Worm (Caenorhabditis elegans): Measurements from ENCODE around the gene R09E10.13.
A peak's percentile ranks its signal among the peaks of the same experiment; 100 is the strongest.

The R09E10.13 gene

DNA sequence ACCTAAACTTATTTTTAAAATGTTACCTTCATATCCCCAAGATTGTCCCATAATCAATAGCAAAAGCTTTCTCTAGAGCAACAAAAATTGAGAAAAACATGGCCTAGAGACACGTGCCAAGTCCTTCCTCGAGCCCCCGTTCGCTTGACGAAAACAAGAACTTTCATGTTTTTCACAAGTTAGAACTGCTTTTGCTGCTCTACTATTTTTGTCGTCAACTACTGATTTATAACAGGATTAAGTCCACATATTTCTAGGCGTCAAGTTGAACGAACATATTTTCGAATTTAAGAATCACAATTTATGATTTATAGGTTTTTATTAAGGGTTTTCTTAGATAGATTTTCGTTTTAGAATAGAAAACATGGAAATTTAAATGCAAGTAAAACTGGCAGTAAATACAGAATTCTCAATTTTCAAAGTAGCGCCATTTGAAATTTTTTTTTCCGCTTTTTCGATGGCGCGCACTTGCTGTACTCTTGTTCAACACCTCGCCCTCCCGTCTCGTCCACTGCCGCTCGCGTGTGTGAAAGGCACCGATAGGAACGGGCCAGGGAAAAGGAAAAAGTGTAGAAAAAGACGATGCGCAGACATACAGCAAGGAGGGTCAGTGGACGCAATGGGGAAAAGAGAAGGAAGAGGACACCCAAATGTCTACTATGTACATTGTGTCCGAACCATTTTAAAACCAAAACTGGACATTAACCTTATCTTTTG lies 10.6 kb downstream of the R09E10.13 start, which contains the start of gene rad-51:
Gene rad-51 (minus strand): TSS at position 51 of the 717 bp plus-strand sequence.
- TF ChIP-seq mel-28 (tag; optimal IDR thresholded peaks at IDR 0.05; ENCODE audit: borderline replicate concordance) (no peak), zim-3 (tag; optimal IDR thresholded peaks at IDR 0.05) (no peak), dpl-1 (GFP tag; optimal IDR thresholded peaks at IDR 0.05) (peak; percentile 49), let-526 (GFP tag; IDR thresholded peaks at IDR 0.05) (no peak), snpc-1.1 (tag; optimal IDR thresholded peaks at IDR 0.05; ENCODE audit: insufficient read depth) (no peak), dpff-1 (tag; optimal IDR thresholded peaks at IDR 0.05) (no peak), madf-10 (tag; optimal IDR thresholded peaks at IDR 0.05) (no peak), xnd-1 (tag; optimal IDR thresholded peaks at IDR 0.05) (no peak), sea-2 (GFP tag; IDR thresholded peaks at IDR 0.05) (no peak), lsy-27 (tag; optimal IDR thresholded peaks at IDR 0.05; ENCODE audit: borderline replicate concordance, insufficient read depth) (no peak), lin-35 (GFP tag; optimal IDR thresholded peaks at IDR 0.05) (peak in 1 of 3 experiments; percentile 59), let-607 (tag; optimal IDR thresholded peaks at IDR 0.05) (no peak), F52B5.7 (tag; optimal IDR thresholded peaks at IDR 0.05) (no peak), ceh-91 (GFP tag; IDR thresholded peaks at IDR 0.05) (no peak), ZK185.1 (tag; optimal IDR thresholded peaks at IDR 0.05; ENCODE audit: poor library complexity, severe bottlenecking) (no peak), ztf-6 (GFP tag; IDR thresholded peaks at IDR 0.05) (no peak), chd-7 (tag; optimal IDR thresholded peaks at IDR 0.05) (no peak), Y67H2A.10 (GFP tag; conservative IDR thresholded peaks at IDR 0.05) (no peak), egrh-3 (GFP tag; IDR thresholded peaks at IDR 0.05) (no peak), madf-6 (GFP tag; IDR thresholded peaks at IDR 0.05) (peak; percentile 43), ztf-25 (GFP tag; IDR thresholded peaks at IDR 0.05) (no peak), nfya-1 (tag; optimal IDR thresholded peaks at IDR 0.05; ENCODE audit: borderline replicate concordance, insufficient read depth) (no peak), tlf-1 (GFP tag; optimal IDR thresholded peaks at IDR 0.05) (no peak), lsl-1 (GFP tag; optimal IDR thresholded peaks at IDR 0.05) (no peak), Y95B8A.8 (GFP tag; IDR thresholded peaks at IDR 0.05) (0 out of 2 replicates have a peak, but pooled peaks have one; percentile 15), cebp-1 (GFP tag; IDR thresholded peaks at IDR 0.05) (no peak), cebp-1 (tag; optimal IDR thresholded peaks at IDR 0.05) (no peak), ama-1 (optimal IDR thresholded peaks at IDR 0.05) (no peak), ama-1 (GFP tag; optimal IDR thresholded peaks at IDR 0.05) (no peak), gei-17 (GFP tag; optimal IDR thresholded peaks at IDR 0.05) (no peak), ekl-4 (GFP tag; IDR thresholded peaks at IDR 0.05) (no peak), F55B11.4 (tag; optimal IDR thresholded peaks at IDR 0.05; ENCODE audit: borderline replicate concordance, insufficient read depth) (no peak), nhr-80 (tag; optimal IDR thresholded peaks at IDR 0.05) (peak; percentile 70), mes-4 (tag; optimal IDR thresholded peaks at IDR 0.05) (no peak), snpc-4 (GFP tag; optimal IDR thresholded peaks at IDR 0.05) (peak; percentile 24), snpc-4 (tag; optimal IDR thresholded peaks at IDR 0.05) (peak in 2 of 4 experiments; percentile 3 to 47), efl-1 (GFP tag; optimal IDR thresholded peaks at IDR 0.05) (peak; percentile 61), hlh-12 (tag; optimal IDR thresholded peaks at IDR 0.05) (no peak), mcd-1 (GFP tag; IDR thresholded peaks at IDR 0.05) (peak; percentile 80), ztf-18 (tag; optimal IDR thresholded peaks at IDR 0.05) (peak; percentile 19), hmg-1.2 (GFP tag; IDR thresholded peaks at IDR 0.05) (peak; percentile 91; the same call in 1 of the 2 replicates), ccch-3 (GFP tag; optimal IDR thresholded peaks at IDR 0.05) (no peak), rpc-1 (optimal IDR thresholded peaks at IDR 0.05) (no peak), rpc-1 (tag; optimal IDR thresholded peaks at IDR 0.05) (no peak), ceh-27 (GFP tag; optimal IDR thresholded peaks at IDR 0.05) (peak; percentile 53), lin-54 (GFP tag; optimal IDR thresholded peaks at IDR 0.05) (peak; percentile 76), ceh-40 (GFP tag; IDR thresholded peaks at IDR 0.05) (no peak), hrde-1 (tag; optimal IDR thresholded peaks at IDR 0.05; ENCODE audit: borderline replicate concordance) (no peak)
